Fruit fly (Drosophila melanogaster) whole organism, pupa: ENCODE results near the gene CG14411.

Experiments used
- CG10348 ChIP-seq: fragments of 200-800 bp; sonication (Bioruptor generic); IDR thresholded peaks from 2 replicates; pipeline ENCODE4 v1.3.6; 2022; ENCODE audit warnings: missing biosample characterization, missing genetic modification characterization
- CG12605 ChIP-seq: fragments of 200-800 bp; sonication (Bioruptor generic); IDR thresholded peaks from 2 replicates; pipeline ENCODE4 v1.3.6; 2022; ENCODE audit warnings: missing biosample characterization, missing genetic modification characterization
- CG13204 ChIP-seq: fragments of 200-800 bp; sonication (Bioruptor generic); optimal IDR thresholded peaks from 2 replicates; lab custom pipeline; 2018; ENCODE audit warnings: missing biosample characterization, mild to moderate bottlenecking, missing genetic modification characterization, moderate library complexity
- CG14655 ChIP-seq: fragments of 200-800 bp; sonication (Bioruptor generic); optimal IDR thresholded peaks from 3 replicates; lab custom pipeline; 2017; ENCODE audit warnings: mild to moderate bottlenecking, missing biosample characterization, missing genetic modification reagents, missing genetic modification characterization
- CG15710 ChIP-seq: fragments of 200-800 bp; sonication (Bioruptor generic); optimal IDR thresholded peaks from 2 replicates; lab custom pipeline; 2018; ENCODE audit warnings: missing biosample characterization, mild to moderate bottlenecking, missing genetic modification characterization, moderate library complexity
- CG17806 ChIP-seq: fragments of 200-800 bp; sonication (Bioruptor generic); optimal IDR thresholded peaks from 2 replicates; lab custom pipeline; 2018; ENCODE audit warnings: missing biosample characterization, mild to moderate bottlenecking, missing genetic modification characterization, moderate library complexity
- CG32121 ChIP-seq: fragments of 200-800 bp; sonication (Bioruptor generic); IDR thresholded peaks from 2 replicates; pipeline ENCODE4 v1.3.6; 2022; ENCODE audit warnings: missing biosample characterization, missing genetic modification characterization
- CG34367 ChIP-seq: fragments of 200-800 bp; sonication (Bioruptor generic); optimal IDR thresholded peaks from 2 replicates; lab custom pipeline; 2018; ENCODE audit warnings: missing biosample characterization, mild to moderate bottlenecking, missing genetic modification characterization
- CG4496 ChIP-seq: fragments of 200-800 bp; sonication (Bioruptor generic); IDR thresholded peaks from 3 replicates; pipeline ENCODE4 v1.3.6; 2022; ENCODE audit warnings: missing biosample characterization, missing genetic modification characterization
- CG8159 ChIP-seq: fragments of 200-800 bp; sonication (Bioruptor generic); optimal IDR thresholded peaks from 3 replicates; lab custom pipeline; 2018; ENCODE audit warnings: missing biosample characterization, mild to moderate bottlenecking, missing genetic modification characterization, moderate library complexity
- CG8301 ChIP-seq: fragments of 200-800 bp; sonication (Bioruptor generic); optimal IDR thresholded peaks from 2 replicates; lab custom pipeline; 2018; ENCODE audit warnings: missing biosample characterization, mild to moderate bottlenecking, missing genetic modification characterization
- CG9948 ChIP-seq: fragments of 200-800 bp; sonication (Bioruptor generic); optimal IDR thresholded peaks from 2 replicates; lab custom pipeline; 2018; ENCODE audit warnings: missing biosample characterization, mild to moderate bottlenecking, missing genetic modification characterization, moderate library complexity
- D1 ChIP-seq: fragments of 200-800 bp; sonication (Bioruptor generic); optimal IDR thresholded peaks from 2 replicates; lab custom pipeline; 2018; ENCODE audit warnings: missing biosample characterization, mild to moderate bottlenecking, missing genetic modification characterization, moderate library complexity
- EcR ChIP-seq: fragments of 200-800 bp; sonication (Bioruptor generic); optimal IDR thresholded peaks from 3 replicates; lab custom pipeline; 2019; ENCODE audit warnings: missing biosample characterization, missing genetic modification characterization, mild to moderate bottlenecking, moderate library complexity, missing genetic modification reagents
- Ets98B ChIP-seq: fragments of 200-800 bp; sonication (Bioruptor generic); IDR thresholded peaks from 2 replicates; pipeline ENCODE4 v1.3.6; 2022; ENCODE audit warnings: missing biosample characterization, missing genetic modification characterization
- Pif1A ChIP-seq: fragments of 200-800 bp; sonication (Bioruptor generic); optimal IDR thresholded peaks from 3 replicates; lab custom pipeline; 2016; ENCODE audit warnings: missing biosample characterization, missing genetic modification characterization
- Pif1B ChIP-seq: fragments of 200-800 bp; sonication (Bioruptor generic); optimal IDR thresholded peaks from 3 replicates; lab custom pipeline; 2016; ENCODE audit warnings: missing biosample characterization, missing genetic modification characterization
- Snoo ChIP-seq: fragments of 200-800 bp; sonication (Bioruptor generic); optimal IDR thresholded peaks from 3 replicates; lab custom pipeline; 2017; ENCODE audit warnings: missing biosample characterization, mild to moderate bottlenecking, missing genetic modification characterization, inconsistent platforms
- fd96Ca ChIP-seq: fragments of 200-800 bp; sonication (Bioruptor generic); IDR thresholded peaks from 3 replicates; pipeline ENCODE4 v1.3.6; 2022; ENCODE audit warnings: missing biosample characterization, missing genetic modification characterization
- gl ChIP-seq: fragments of 200-800 bp; sonication (Bioruptor generic); optimal IDR thresholded peaks from 2 replicates; lab custom pipeline; 2018; ENCODE audit warnings: missing biosample characterization, mild to moderate bottlenecking, missing genetic modification characterization
- rn ChIP-seq: fragments of 200-800 bp; sonication (Bioruptor generic); IDR thresholded peaks from 2 replicates; pipeline ENCODE4 v1.3.6; 2022; ENCODE audit warnings: missing biosample characterization, missing genetic modification characterization

The CG14411 gene

DNA sequence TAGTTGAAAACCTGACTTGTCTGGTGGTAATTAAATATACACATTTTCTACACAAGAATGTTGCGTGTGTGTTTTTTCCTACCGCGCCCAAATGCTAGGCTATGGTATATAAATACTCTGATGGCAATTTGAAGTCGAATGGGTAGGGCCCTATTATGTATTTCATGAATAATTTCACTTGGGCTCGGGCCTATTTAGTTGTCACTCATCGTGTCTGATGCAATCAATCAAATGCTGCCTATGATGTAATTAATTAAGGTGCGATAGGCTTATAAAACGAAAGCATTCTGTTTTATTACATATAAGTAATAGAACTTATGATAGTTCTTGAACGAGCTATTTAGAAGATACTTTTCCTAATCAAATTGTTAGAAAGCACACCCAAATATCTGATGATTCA, 30.0 kb downstream of the CG14411 start:
- TF ChIP-seq EcR (GFP tag; lab: Kevin White, UChicago) (no peak), Pif1A (GFP tag; lab: Kevin White, UChicago) (no peak), fd96Ca (no peak), Pif1B (no peak), CG34367 (no peak), CG8159 (tag; lab: Kevin White, UChicago) (no peak), CG8301 (no peak), CG12605 (GFP tag; lab: Robert Waterston, UW) (no peak), CG9948 (tag; lab: Kevin White, UChicago) (no peak), CG15710 (tag; lab: Kevin White, UChicago) (no peak), CG32121 (GFP tag; lab: Robert Waterston, UW) (no peak), rn (GFP tag; lab: Robert Waterston, UW) (no peak), CG13204 (GFP tag; lab: Kevin White, UChicago) (no peak), CG14655 (GFP tag; lab: Kevin White, UChicago) (no peak)

DNA sequence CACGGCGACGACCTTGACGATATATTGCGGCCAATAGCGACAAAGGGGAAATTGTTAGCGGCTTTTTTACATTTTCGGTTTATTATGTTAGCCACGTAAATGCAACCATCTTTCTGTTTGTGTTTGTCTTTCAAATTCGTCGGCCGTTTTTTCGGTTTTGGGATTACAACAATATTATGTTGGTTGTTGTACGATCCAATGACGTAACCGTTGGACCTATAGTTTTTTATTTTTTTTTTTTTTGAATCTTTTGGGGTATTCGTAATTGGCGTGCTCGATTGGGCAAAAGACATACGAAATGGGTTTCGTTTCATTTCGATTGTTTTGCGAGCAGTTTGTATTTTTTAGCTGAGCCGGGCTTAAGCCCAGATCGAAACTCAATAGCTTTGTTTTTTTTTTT, 34.5 kb downstream of the CG14411 start:
- TF ChIP-seq Pif1A (GFP tag; lab: Kevin White, UChicago) (no peak), Pif1B (no peak), CG14655 (GFP tag; lab: Kevin White, UChicago) (no peak), CG8301 (no peak), Snoo (tag; lab: Kevin White, UChicago) (no peak)

DNA sequence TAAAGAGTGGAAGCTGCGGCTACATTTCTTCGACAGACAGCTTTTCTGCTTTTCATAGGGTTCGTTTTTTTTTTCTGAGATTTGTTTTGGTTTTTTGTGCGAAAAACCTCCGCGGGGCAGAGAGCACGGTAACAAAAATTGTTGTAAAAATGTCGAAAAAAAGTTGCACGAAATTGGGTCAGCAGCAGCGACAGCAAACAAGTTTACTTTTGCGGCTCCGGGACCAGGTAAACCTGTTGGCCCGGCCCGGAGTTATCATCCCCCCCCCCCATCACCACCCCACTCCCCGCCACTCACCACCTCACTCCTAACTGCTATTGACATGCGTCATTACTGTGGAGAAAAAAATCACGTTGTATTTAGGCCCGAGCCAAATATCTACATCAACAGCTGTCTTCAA, 36.0 kb downstream of the CG14411 start:
- TF ChIP-seq Ets98B (GFP tag; lab: Robert Waterston, UW) (peak; percentile 45; the same call in 1 of the 2 replicates), CG14655 (GFP tag; lab: Kevin White, UChicago) (no peak), CG4496 (GFP tag; lab: Robert Waterston, UW) (peak; percentile 60; the same call in 1 of the 3 replicates)

dm6 chrX:14871028-14871427, 38.6 kb downstream of the CG14411 start, which contains the start of gene CG9518:
Gene CG9518, minus strand, starts transcription at chrX:14871181.
- TF ChIP-seq EcR (GFP tag; lab: Kevin White, UChicago): peak; percentile 13
- no peak for TF ChIP-seq CG17806 (tag; lab: Kevin White, UChicago)

DNA sequence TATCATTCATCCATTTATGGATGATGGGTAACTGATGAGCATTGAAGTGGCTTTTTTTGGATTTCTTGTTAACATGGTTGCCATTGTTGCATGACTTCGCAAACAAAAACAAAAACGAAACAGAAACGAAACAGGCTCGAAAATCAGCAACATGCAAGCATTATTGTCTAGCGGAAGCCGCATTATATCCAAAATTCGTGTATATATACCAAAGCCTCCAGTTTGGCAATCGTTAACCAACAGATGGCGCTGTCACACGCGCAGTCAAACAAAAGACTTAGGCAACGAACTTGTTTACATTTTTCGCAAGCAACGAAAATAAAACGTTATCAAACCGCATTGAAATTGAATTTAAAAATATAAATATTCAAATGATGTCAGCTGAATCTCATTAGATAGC, 46.5 kb downstream of the CG14411 start:
- TF ChIP-seq CG13204 (GFP tag; lab: Kevin White, UChicago): no peak
- no peak for TF ChIP-seq gl (tag; lab: Kevin White, UChicago)
- no peak for TF ChIP-seq CG17806 (tag; lab: Kevin White, UChicago)
- no peak for TF ChIP-seq CG8159 (tag; lab: Kevin White, UChicago)
- TF ChIP-seq CG12605 (GFP tag; lab: Robert Waterston, UW): no peak
- TF ChIP-seq, all 21 proteins: peak for 0

- TF ChIP-seq CG12605 (GFP tag; lab: Robert Waterston, UW): peak; percentile 82
- TF ChIP-seq EcR (GFP tag; lab: Kevin White, UChicago): no peak
- peak; percentile 70 for TF ChIP-seq CG17806 (tag; lab: Kevin White, UChicago)
- peak; percentile 92 for TF ChIP-seq CG4496 (GFP tag; lab: Robert Waterston, UW)
- TF ChIP-seq CG13204 (GFP tag; lab: Kevin White, UChicago): no peak
- TF ChIP-seq Pif1A (GFP tag; lab: Kevin White, UChicago): peak; percentile 89
- peak; percentile 93 for TF ChIP-seq Ets98B (GFP tag; lab: Robert Waterston, UW)
- TF ChIP-seq rn (GFP tag; lab: Robert Waterston, UW): peak; percentile 71
- no peak for TF ChIP-seq gl (tag; lab: Kevin White, UChicago)
- peak; percentile 37 for TF ChIP-seq CG34367
- TF ChIP-seq CG32121 (GFP tag; lab: Robert Waterston, UW): peak; percentile 91
- peak; percentile 73 for TF ChIP-seq CG8301
- peak; percentile 54 for TF ChIP-seq Snoo (tag; lab: Kevin White, UChicago)
- TF ChIP-seq CG15710 (tag; lab: Kevin White, UChicago): peak; percentile 61
- peak; percentile 56 for TF ChIP-seq CG14655 (GFP tag; lab: Kevin White, UChicago)
- TF ChIP-seq Pif1B: peak; percentile 85
- TF ChIP-seq CG8159 (tag; lab: Kevin White, UChicago): peak; percentile 67
- TF ChIP-seq D1: no peak
- 0 out of 2 replicates have a peak, but pooled peaks have one; percentile 38 for TF ChIP-seq CG10348 (GFP tag; lab: Robert Waterston, UW)
- TF ChIP-seq fd96Ca: peak; percentile 87
- peak; percentile 68 for TF ChIP-seq CG9948 (tag; lab: Kevin White, UChicago)
These were observed 50.2 kb downstream of the CG14411 start, which contains the start of the genes CG45064 and CG45065 for dm6 chrX:14882536-14883118. Gene CG45064, minus strand, starts transcription at chrX:14882586. Gene CG45065, minus strand, starts transcription at chrX:14882586.

- TF ChIP-seq CG34367 (no peak), Pif1A (GFP tag; lab: Kevin White, UChicago) (no peak), fd96Ca (no peak), CG14655 (GFP tag; lab: Kevin White, UChicago) (no peak), CG10348 (GFP tag; lab: Robert Waterston, UW) (no peak), Pif1B (no peak)
- TF ChIP-seq, all 21 proteins: peak for 0
These were observed 51.5 kb downstream of the CG14411 start for dm6 chrX:14883993-14884392.
